Worm (Caenorhabditis elegans) whole organism, mixed stage, embryonic: ENCODE results near the gene eif-3.F.
A peak's percentile ranks its signal among the peaks of the same experiment; 100 is the strongest.

Experiments used
- M03D4.4 ChIP-seq: sonication (generic microtip); optimal IDR thresholded peaks from 2 replicates; lab custom pipeline; 2017; ENCODE audit warnings: mild to moderate bottlenecking, missing genetic modification characterization, missing compliant biosample characterization
- bed-3 ChIP-seq: fragments of 200-800 bp; sonication (Bioruptor generic); optimal IDR thresholded peaks from 3 replicates; lab custom pipeline; 2018; ENCODE audit warnings: mild to moderate bottlenecking, missing genetic modification characterization, moderate library complexity, missing compliant biosample characterization
- blmp-1 ChIP-seq: fragments of 150-350 bp; optimal IDR thresholded peaks from 2 replicates; lab custom pipeline; 2014; ENCODE audit warnings: missing biosample characterization, missing genetic modification characterization
- ceh-39 ChIP-seq: fragments of 150-350 bp; optimal IDR thresholded peaks from 2 replicates; lab custom pipeline; 2014; ENCODE audit warnings: missing biosample characterization, missing genetic modification characterization
- ceh-43 ChIP-seq: fragments of 200-800 bp; sonication (Bioruptor generic); optimal IDR thresholded peaks from 2 replicates; lab custom pipeline; 2018; ENCODE audit warnings: mild to moderate bottlenecking, missing genetic modification characterization, moderate library complexity, missing compliant biosample characterization
- ceh-83 ChIP-seq: fragments of 200-800 bp; sonication (Bioruptor generic); optimal IDR thresholded peaks from 2 replicates; lab custom pipeline; 2018; ENCODE audit warnings: mild to moderate bottlenecking, missing genetic modification characterization, missing compliant biosample characterization
- ces-1 ChIP-seq: fragments of 150-350 bp; optimal IDR thresholded peaks from 2 replicates; lab custom pipeline; 2014; ENCODE audit warnings: missing biosample characterization, missing genetic modification reagents, missing genetic modification characterization
- cnd-1 ChIP-seq: fragments of 200-800 bp; sonication (Bioruptor generic); optimal IDR thresholded peaks from 2 replicates; lab custom pipeline; 2018; ENCODE audit warnings: mild to moderate bottlenecking, missing genetic modification characterization, missing compliant biosample characterization
- drap-1 ChIP-seq: fragments of 200-800 bp; sonication (Bioruptor generic); optimal IDR thresholded peaks from 3 replicates; lab custom pipeline; 2018; ENCODE audit warnings: mild to moderate bottlenecking, missing genetic modification characterization, missing compliant biosample characterization
- elt-1 ChIP-seq: sonication (generic microtip); optimal IDR thresholded peaks from 2 replicates; lab custom pipeline; 2017; ENCODE audit warnings: missing genetic modification characterization, mild to moderate bottlenecking, missing compliant biosample characterization, antibody characterized with exemption, moderate library complexity, borderline replicate concordance; ENCODE audit not compliant: insufficient read depth
- elt-3 ChIP-seq: fragments of 150-350 bp; optimal IDR thresholded peaks from 2 replicates; lab custom pipeline; 2014; ENCODE audit warnings: missing biosample characterization, missing genetic modification characterization
- flh-1 ChIP-seq: fragments of 200-800 bp; sonication (Bioruptor generic); optimal IDR thresholded peaks from 2 replicates; lab custom pipeline; 2018; ENCODE audit warnings: mild to moderate bottlenecking, missing genetic modification characterization, moderate library complexity, missing compliant biosample characterization
- ham-2 ChIP-seq: fragments of 200-800 bp; sonication (Bioruptor generic); optimal IDR thresholded peaks from 2 replicates; lab custom pipeline; 2018; ENCODE audit warnings: mild to moderate bottlenecking, missing genetic modification characterization, missing compliant biosample characterization
- hlh-1 ChIP-seq: fragments of 150-350 bp; optimal IDR thresholded peaks from 2 replicates; lab custom pipeline; 2014; ENCODE audit warnings: missing biosample characterization, missing genetic modification reagents, missing genetic modification characterization
- lin-13 ChIP-seq: fragments of 150-350 bp; optimal IDR thresholded peaks from 2 replicates; lab custom pipeline; 2014; ENCODE audit warnings: missing biosample characterization, missing genetic modification characterization
- lin-32 ChIP-seq: fragments of 200-800 bp; sonication (Bioruptor generic); optimal IDR thresholded peaks from 2 replicates; lab custom pipeline; 2018; ENCODE audit warnings: mild to moderate bottlenecking, missing genetic modification characterization, missing compliant biosample characterization
- lsy-2 ChIP-seq: fragments of 150-350 bp; optimal IDR thresholded peaks from 2 replicates; lab custom pipeline; 2014; ENCODE audit warnings: missing biosample characterization, missing genetic modification characterization
- mab-5 ChIP-seq: fragments of 150-350 bp; optimal IDR thresholded peaks from 2 replicates; lab custom pipeline; 2014; ENCODE audit warnings: missing biosample characterization, missing genetic modification characterization
- mep-1 ChIP-seq: fragments of 150-350 bp; optimal IDR thresholded peaks from 2 replicates; lab custom pipeline; 2017; ENCODE audit warnings: missing biosample characterization, missing genetic modification reagents, missing genetic modification characterization, inconsistent platforms
- mls-2 ChIP-seq: sonication (generic microtip); optimal IDR thresholded peaks from 2 replicates; lab custom pipeline; 2016; ENCODE audit warnings: mild to moderate bottlenecking, missing genetic modification characterization, moderate library complexity, missing compliant biosample characterization
- nhr-12 ChIP-seq: fragments of 150-350 bp; optimal IDR thresholded peaks from 2 replicates; lab custom pipeline; 2014; ENCODE audit warnings: missing biosample characterization, missing genetic modification characterization
- nhr-2 ChIP-seq: fragments of 150-350 bp; optimal IDR thresholded peaks from 2 replicates; lab custom pipeline; 2014; ENCODE audit warnings: missing biosample characterization, missing genetic modification characterization
- nhr-237 ChIP-seq: fragments of 150-350 bp; optimal IDR thresholded peaks from 2 replicates; lab custom pipeline; 2014; ENCODE audit warnings: missing biosample characterization, missing genetic modification characterization
- nhr-28 ChIP-seq: fragments of 150-350 bp; optimal IDR thresholded peaks from 2 replicates; lab custom pipeline; 2014; ENCODE audit warnings: missing biosample characterization, missing genetic modification characterization
- nhr-76 ChIP-seq: sonication (generic microtip); optimal IDR thresholded peaks from 2 replicates; lab custom pipeline; 2017; ENCODE audit warnings: missing biosample characterization, missing genetic modification characterization
- pha-4 ChIP-seq: fragments of 150-350 bp; optimal IDR thresholded peaks from 2 replicates; lab custom pipeline; 2018; ENCODE audit warnings: missing biosample characterization, missing genetic modification reagents, missing genetic modification characterization
- sem-2 ChIP-seq: fragments of 200-800 bp; sonication (Bioruptor generic); optimal IDR thresholded peaks from 2 replicates; lab custom pipeline; 2018; ENCODE audit warnings: mild to moderate bottlenecking, missing genetic modification characterization, missing compliant biosample characterization
- snpc-4 ChIP-seq: fragments of 150-350 bp; optimal IDR thresholded peaks from 2 replicates; lab custom pipeline; 2014; ENCODE audit warnings: missing biosample characterization, missing genetic modification characterization
- sptf-1 ChIP-seq: sonication (generic microtip); optimal IDR thresholded peaks from 2 replicates; lab custom pipeline; 2017; ENCODE audit warnings: mild to moderate bottlenecking, missing genetic modification characterization, moderate library complexity, missing compliant biosample characterization
- tbx-8 ChIP-seq: fragments of 200-800 bp; sonication (Bioruptor generic); optimal IDR thresholded peaks from 2 replicates; lab custom pipeline; 2018; ENCODE audit warnings: mild to moderate bottlenecking, missing genetic modification characterization, moderate library complexity, missing compliant biosample characterization
- unc-120 ChIP-seq: sonication (generic microtip); optimal IDR thresholded peaks from 2 replicates; lab custom pipeline; 2017; ENCODE audit warnings: missing genetic modification characterization, missing compliant biosample characterization; ENCODE audit not compliant: poor library complexity, severe bottlenecking
- unc-39 ChIP-seq: fragments of 150-350 bp; optimal IDR thresholded peaks from 2 replicates; lab custom pipeline; 2014; ENCODE audit warnings: missing biosample characterization, missing genetic modification characterization
- unc-62 ChIP-seq: fragments of 150-350 bp; optimal IDR thresholded peaks from 2 replicates; lab custom pipeline; 2014; ENCODE audit warnings: missing biosample characterization, missing genetic modification reagents, missing genetic modification characterization
- zip-8 ChIP-seq: fragments of 150-350 bp; optimal IDR thresholded peaks from 2 replicates; lab custom pipeline; 2014; ENCODE audit warnings: missing biosample characterization, missing genetic modification characterization
- ztf-11 ChIP-seq: fragments of 150-350 bp; optimal IDR thresholded peaks from 2 replicates; lab custom pipeline; 2014; ENCODE audit warnings: missing biosample characterization, missing genetic modification characterization

eif-3.F gene

DNA sequence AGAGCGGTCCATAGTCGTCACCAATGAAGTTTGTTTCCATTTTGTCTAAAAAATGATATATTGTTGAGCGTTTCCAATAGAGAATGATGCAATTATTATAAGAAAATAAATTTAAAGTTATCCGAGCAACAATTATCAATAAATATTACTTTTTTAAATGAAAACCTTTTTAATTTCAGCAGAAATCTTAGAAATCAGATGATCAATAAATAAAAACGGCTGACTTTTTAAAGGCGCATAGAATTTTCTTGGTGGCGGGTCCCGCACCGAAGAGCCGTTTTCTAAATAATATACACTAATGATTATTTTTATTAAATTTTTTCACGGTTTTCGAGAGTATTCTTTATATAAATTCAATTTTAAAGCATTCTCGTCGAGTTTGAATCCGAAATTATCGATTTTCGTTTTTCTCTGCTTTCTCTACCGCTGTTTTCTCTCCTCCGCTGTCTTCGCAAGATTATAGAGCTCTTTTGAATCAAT, 8.5 kb upstream of the eif-3.F start, which contains the start of gene rab-39:
Gene rab-39, minus strand, starts transcription at position 51 of the 480 bp plus-strand sequence.
- TF ChIP-seq lin-32 (GFP tag; lab: Kevin White, UChicago), result no peak
- TF ChIP-seq blmp-1, result no peak
- no peak for TF ChIP-seq nhr-12 (tag; lab: Kevin White, UChicago)
- TF ChIP-seq elt-1 (tag; lab: Kevin White, UChicago), result no peak
- TF ChIP-seq mab-5 (tag; lab: Kevin White, UChicago), result no peak
- no peak for TF ChIP-seq snpc-4 (tag; lab: Kevin White, UChicago)
- TF ChIP-seq flh-1, result no peak
- no peak for TF ChIP-seq M03D4.4 (tag; lab: Kevin White, UChicago)
- no peak for TF ChIP-seq unc-62 (GFP tag; lab: Kevin White, UChicago)
- TF ChIP-seq cnd-1 (tag; lab: Kevin White, UChicago), result no peak
- TF ChIP-seq mls-2 (tag; lab: Kevin White, UChicago), result no peak
- TF ChIP-seq ceh-83 (GFP tag; lab: Kevin White, UChicago), result no peak
- TF ChIP-seq unc-39 (tag; lab: Kevin White, UChicago), result no peak
- no peak for TF ChIP-seq drap-1 (GFP tag; lab: Kevin White, UChicago)
- no peak for TF ChIP-seq nhr-237 (tag; lab: Kevin White, UChicago)
- peak; percentile 74 for TF ChIP-seq ces-1 (GFP tag; lab: Kevin White, UChicago)
- TF ChIP-seq ceh-43, result no peak
- TF ChIP-seq mep-1 (tag; lab: Kevin White, UChicago), result peak; percentile 36
- TF ChIP-seq lsy-2 (tag; lab: Kevin White, UChicago), result peak; percentile 12
- TF ChIP-seq nhr-28, result no peak
- TF ChIP-seq lin-13 (tag; lab: Kevin White, UChicago), result no peak

DNA sequence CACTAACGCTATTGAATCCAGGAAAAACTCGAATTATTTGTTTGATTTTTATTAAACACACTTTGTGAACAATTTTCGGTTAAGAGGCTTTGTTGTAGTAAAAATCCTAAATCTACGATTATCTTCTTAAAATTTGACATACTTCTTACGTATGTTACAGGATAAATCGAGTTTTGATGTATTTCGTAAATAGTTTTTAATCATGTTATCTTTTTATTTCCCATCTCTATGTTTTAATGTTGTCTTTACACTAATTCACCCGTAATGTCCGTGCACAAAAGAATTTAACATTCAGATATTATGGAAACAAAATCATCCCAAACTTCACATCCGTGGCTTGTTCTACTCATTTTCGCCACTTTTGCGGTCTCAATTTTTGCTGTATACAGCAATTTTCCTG, 7.8 kb upstream of the eif-3.F start, which contains the start of gene egli-1:
Gene egli-1, plus strand, starts transcription at position 301 of the 400 bp plus-strand sequence.
- no peak for TF ChIP-seq ceh-83 (GFP tag; lab: Kevin White, UChicago)
- TF ChIP-seq elt-1 (tag; lab: Kevin White, UChicago), result no peak
- no peak for TF ChIP-seq elt-3 (tag; lab: Kevin White, UChicago)
- no peak for TF ChIP-seq ceh-43
- no peak for TF ChIP-seq M03D4.4 (tag; lab: Kevin White, UChicago)
- TF ChIP-seq cnd-1 (tag; lab: Kevin White, UChicago), result no peak
- no peak for TF ChIP-seq lsy-2 (tag; lab: Kevin White, UChicago)
- no peak for TF ChIP-seq pha-4 (tag; lab: Kevin White, UChicago)
- no peak for TF ChIP-seq ztf-11 (tag; lab: Kevin White, UChicago)
- no peak for TF ChIP-seq bed-3 (GFP tag; lab: Kevin White, UChicago)
- TF ChIP-seq mab-5 (tag; lab: Kevin White, UChicago), result no peak
- TF ChIP-seq sem-2 (GFP tag; lab: Kevin White, UChicago), result no peak
- no peak for TF ChIP-seq blmp-1
- TF ChIP-seq snpc-4 (tag; lab: Kevin White, UChicago), result no peak
- TF ChIP-seq hlh-1, result no peak
- no peak for TF ChIP-seq zip-8 (tag; lab: Kevin White, UChicago)
- TF ChIP-seq unc-120 (tag; lab: Kevin White, UChicago), result no peak
- TF ChIP-seq drap-1 (GFP tag; lab: Kevin White, UChicago), result no peak

DNA sequence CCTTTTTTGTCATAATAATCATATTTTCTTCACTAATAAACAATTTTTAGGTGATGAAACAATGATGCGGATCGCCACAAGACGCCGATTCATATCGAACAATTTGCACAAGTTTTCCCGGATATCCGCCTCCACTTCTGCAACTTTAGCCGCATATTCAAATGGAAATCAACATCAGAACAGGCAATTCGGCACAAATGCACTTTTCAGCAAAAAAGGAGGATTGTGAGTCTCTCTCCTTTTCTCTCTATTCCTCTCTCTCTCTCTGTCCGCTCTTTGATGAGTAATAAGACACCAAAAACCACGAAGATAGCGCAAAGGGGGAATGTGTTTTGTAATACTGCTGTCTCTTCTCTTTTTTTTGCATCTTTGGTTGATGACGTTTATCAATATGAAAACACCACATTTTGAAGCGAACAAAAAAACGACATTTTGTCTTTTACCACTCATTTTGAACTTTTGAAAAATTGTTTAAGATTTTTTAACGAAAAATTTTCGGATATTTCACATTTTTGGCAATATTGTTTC, 6.6 kb upstream of the eif-3.F start, which contains the start of gene eat-3:
Gene eat-3, plus strand, starts transcription at position 51 of the 528 bp plus-strand sequence.
- TF ChIP-seq mab-5 (tag; lab: Kevin White, UChicago) (no peak), ham-2 (no peak), lsy-2 (tag; lab: Kevin White, UChicago) (no peak), cnd-1 (tag; lab: Kevin White, UChicago) (no peak), lin-32 (GFP tag; lab: Kevin White, UChicago) (no peak), ceh-39 (no peak), zip-8 (tag; lab: Kevin White, UChicago) (no peak), ces-1 (GFP tag; lab: Kevin White, UChicago) (peak; percentile 12), drap-1 (GFP tag; lab: Kevin White, UChicago) (no peak), unc-62 (GFP tag; lab: Kevin White, UChicago) (peak; percentile 19), tbx-8 (GFP tag; lab: Kevin White, UChicago) (no peak), ztf-11 (tag; lab: Kevin White, UChicago) (no peak), M03D4.4 (tag; lab: Kevin White, UChicago) (no peak), nhr-237 (tag; lab: Kevin White, UChicago) (no peak), mls-2 (tag; lab: Kevin White, UChicago) (no peak), unc-120 (tag; lab: Kevin White, UChicago) (peak; percentile 43), sem-2 (GFP tag; lab: Kevin White, UChicago) (no peak), nhr-76 (no peak), sptf-1 (tag; lab: Kevin White, UChicago) (no peak), bed-3 (GFP tag; lab: Kevin White, UChicago) (no peak), mep-1 (tag; lab: Kevin White, UChicago) (no peak), snpc-4 (tag; lab: Kevin White, UChicago) (no peak), ceh-83 (GFP tag; lab: Kevin White, UChicago) (no peak), nhr-2 (no peak)
- TF ChIP-seq, all 35 proteins: peak for 3
